Worm (Caenorhabditis elegans) whole organism, mixed stage, embryonic: ENCODE data around the gene T19D12.10.

Experiments
- M03D4.4 ChIP-seq: sonication (generic microtip); optimal IDR thresholded peaks from 2 replicates; lab custom pipeline; 2017; ENCODE audit warnings: mild to moderate bottlenecking, missing genetic modification characterization, missing compliant biosample characterization
- bed-3 ChIP-seq: fragments of 200-800 bp; sonication (Bioruptor generic); optimal IDR thresholded peaks from 3 replicates; lab custom pipeline; 2018; ENCODE audit warnings: mild to moderate bottlenecking, missing genetic modification characterization, moderate library complexity, missing compliant biosample characterization
- blmp-1 ChIP-seq: fragments of 150-350 bp; optimal IDR thresholded peaks from 2 replicates; lab custom pipeline; 2014; ENCODE audit warnings: missing biosample characterization, missing genetic modification characterization
- ceh-39 ChIP-seq: fragments of 150-350 bp; optimal IDR thresholded peaks from 2 replicates; lab custom pipeline; 2014; ENCODE audit warnings: missing biosample characterization, missing genetic modification characterization
- ceh-43 ChIP-seq: fragments of 200-800 bp; sonication (Bioruptor generic); optimal IDR thresholded peaks from 2 replicates; lab custom pipeline; 2018; ENCODE audit warnings: mild to moderate bottlenecking, missing genetic modification characterization, moderate library complexity, missing compliant biosample characterization
- ceh-83 ChIP-seq: fragments of 200-800 bp; sonication (Bioruptor generic); optimal IDR thresholded peaks from 2 replicates; lab custom pipeline; 2018; ENCODE audit warnings: mild to moderate bottlenecking, missing genetic modification characterization, missing compliant biosample characterization
- ces-1 ChIP-seq: fragments of 150-350 bp; optimal IDR thresholded peaks from 2 replicates; lab custom pipeline; 2014; ENCODE audit warnings: missing biosample characterization, missing genetic modification reagents, missing genetic modification characterization
- cnd-1 ChIP-seq: fragments of 200-800 bp; sonication (Bioruptor generic); optimal IDR thresholded peaks from 2 replicates; lab custom pipeline; 2018; ENCODE audit warnings: mild to moderate bottlenecking, missing genetic modification characterization, missing compliant biosample characterization
- drap-1 ChIP-seq: fragments of 200-800 bp; sonication (Bioruptor generic); optimal IDR thresholded peaks from 3 replicates; lab custom pipeline; 2018; ENCODE audit warnings: mild to moderate bottlenecking, missing genetic modification characterization, missing compliant biosample characterization
- elt-1 ChIP-seq: sonication (generic microtip); optimal IDR thresholded peaks from 2 replicates; lab custom pipeline; 2017; ENCODE audit warnings: missing genetic modification characterization, mild to moderate bottlenecking, missing compliant biosample characterization, antibody characterized with exemption, moderate library complexity, borderline replicate concordance; ENCODE audit not compliant: insufficient read depth
- flh-1 ChIP-seq: fragments of 200-800 bp; sonication (Bioruptor generic); optimal IDR thresholded peaks from 2 replicates; lab custom pipeline; 2018; ENCODE audit warnings: mild to moderate bottlenecking, missing genetic modification characterization, moderate library complexity, missing compliant biosample characterization
- ham-2 ChIP-seq: fragments of 200-800 bp; sonication (Bioruptor generic); optimal IDR thresholded peaks from 2 replicates; lab custom pipeline; 2018; ENCODE audit warnings: mild to moderate bottlenecking, missing genetic modification characterization, missing compliant biosample characterization
- hlh-1 ChIP-seq: fragments of 150-350 bp; optimal IDR thresholded peaks from 2 replicates; lab custom pipeline; 2014; ENCODE audit warnings: missing biosample characterization, missing genetic modification reagents, missing genetic modification characterization
- lin-13 ChIP-seq: fragments of 150-350 bp; optimal IDR thresholded peaks from 2 replicates; lab custom pipeline; 2014; ENCODE audit warnings: missing biosample characterization, missing genetic modification characterization
- lin-32 ChIP-seq: fragments of 200-800 bp; sonication (Bioruptor generic); optimal IDR thresholded peaks from 2 replicates; lab custom pipeline; 2018; ENCODE audit warnings: mild to moderate bottlenecking, missing genetic modification characterization, missing compliant biosample characterization
- lsy-2 ChIP-seq: fragments of 150-350 bp; optimal IDR thresholded peaks from 2 replicates; lab custom pipeline; 2014; ENCODE audit warnings: missing biosample characterization, missing genetic modification characterization
- mab-5 ChIP-seq: fragments of 150-350 bp; optimal IDR thresholded peaks from 2 replicates; lab custom pipeline; 2014; ENCODE audit warnings: missing biosample characterization, missing genetic modification characterization
- mep-1 ChIP-seq: fragments of 150-350 bp; optimal IDR thresholded peaks from 2 replicates; lab custom pipeline; 2017; ENCODE audit warnings: missing biosample characterization, missing genetic modification reagents, missing genetic modification characterization, inconsistent platforms
- mls-2 ChIP-seq: sonication (generic microtip); optimal IDR thresholded peaks from 2 replicates; lab custom pipeline; 2016; ENCODE audit warnings: mild to moderate bottlenecking, missing genetic modification characterization, moderate library complexity, missing compliant biosample characterization
- nhr-12 ChIP-seq: fragments of 150-350 bp; optimal IDR thresholded peaks from 2 replicates; lab custom pipeline; 2014; ENCODE audit warnings: missing biosample characterization, missing genetic modification characterization
- nhr-2 ChIP-seq: fragments of 150-350 bp; optimal IDR thresholded peaks from 2 replicates; lab custom pipeline; 2014; ENCODE audit warnings: missing biosample characterization, missing genetic modification characterization
- nhr-237 ChIP-seq: fragments of 150-350 bp; optimal IDR thresholded peaks from 2 replicates; lab custom pipeline; 2014; ENCODE audit warnings: missing biosample characterization, missing genetic modification characterization
- nhr-76 ChIP-seq: sonication (generic microtip); optimal IDR thresholded peaks from 2 replicates; lab custom pipeline; 2017; ENCODE audit warnings: missing biosample characterization, missing genetic modification characterization
- pha-4 ChIP-seq: fragments of 150-350 bp; optimal IDR thresholded peaks from 2 replicates; lab custom pipeline; 2018; ENCODE audit warnings: missing biosample characterization, missing genetic modification reagents, missing genetic modification characterization
- snpc-4 ChIP-seq: fragments of 150-350 bp; optimal IDR thresholded peaks from 2 replicates; lab custom pipeline; 2014; ENCODE audit warnings: missing biosample characterization, missing genetic modification characterization
- sptf-1 ChIP-seq: sonication (generic microtip); optimal IDR thresholded peaks from 2 replicates; lab custom pipeline; 2017; ENCODE audit warnings: mild to moderate bottlenecking, missing genetic modification characterization, moderate library complexity, missing compliant biosample characterization
- tbx-8 ChIP-seq: fragments of 200-800 bp; sonication (Bioruptor generic); optimal IDR thresholded peaks from 2 replicates; lab custom pipeline; 2018; ENCODE audit warnings: mild to moderate bottlenecking, missing genetic modification characterization, moderate library complexity, missing compliant biosample characterization
- unc-120 ChIP-seq: sonication (generic microtip); optimal IDR thresholded peaks from 2 replicates; lab custom pipeline; 2017; ENCODE audit warnings: missing genetic modification characterization, missing compliant biosample characterization; ENCODE audit not compliant: poor library complexity, severe bottlenecking
- unc-39 ChIP-seq: fragments of 150-350 bp; optimal IDR thresholded peaks from 2 replicates; lab custom pipeline; 2014; ENCODE audit warnings: missing biosample characterization, missing genetic modification characterization
- unc-62 ChIP-seq: fragments of 150-350 bp; optimal IDR thresholded peaks from 2 replicates; lab custom pipeline; 2014; ENCODE audit warnings: missing biosample characterization, missing genetic modification reagents, missing genetic modification characterization
- zip-8 ChIP-seq: fragments of 150-350 bp; optimal IDR thresholded peaks from 2 replicates; lab custom pipeline; 2014; ENCODE audit warnings: missing biosample characterization, missing genetic modification characterization
- ztf-11 ChIP-seq: fragments of 150-350 bp; optimal IDR thresholded peaks from 2 replicates; lab custom pipeline; 2014; ENCODE audit warnings: missing biosample characterization, missing genetic modification characterization

Gene T19D12.10

DNA sequence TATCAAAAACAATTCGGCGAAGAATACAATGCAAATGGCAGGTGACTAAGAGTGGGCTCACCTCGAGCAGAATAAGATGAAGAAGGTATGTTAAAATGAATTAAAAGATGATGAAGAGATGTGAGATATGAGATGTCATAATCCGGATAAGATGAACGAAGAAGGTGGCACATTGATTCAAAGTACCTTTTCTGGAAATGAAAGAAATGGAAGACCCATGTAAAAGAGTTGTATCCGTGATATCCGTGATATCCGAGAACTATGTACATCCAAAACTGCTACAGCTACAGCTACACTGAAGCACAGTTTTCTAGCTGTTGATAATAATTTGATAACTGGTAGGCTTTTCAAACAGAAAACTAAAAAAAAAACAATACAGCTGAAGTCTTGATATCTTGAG lies 9.6 kb downstream of the T19D12.10 start, which contains the start of gene oig-8:
Gene oig-8, minus strand, starts transcription at position 101 of the 400 bp plus-strand sequence.
- TF ChIP-seq lin-13 (tag; lab: Kevin White, UChicago) (no peak), ham-2 (GFP tag; lab: Kevin White, UChicago) (no peak), unc-39 (tag; lab: Kevin White, UChicago) (no peak), flh-1 (no peak), elt-1 (no peak), unc-62 (no peak), M03D4.4 (tag; lab: Kevin White, UChicago) (no peak), mep-1 (tag; lab: Kevin White, UChicago) (no peak), nhr-2 (tag; lab: Kevin White, UChicago) (no peak), bed-3 (no peak), cnd-1 (no peak)
- TF ChIP-seq, all 35 proteins: peak for 0

DNA sequence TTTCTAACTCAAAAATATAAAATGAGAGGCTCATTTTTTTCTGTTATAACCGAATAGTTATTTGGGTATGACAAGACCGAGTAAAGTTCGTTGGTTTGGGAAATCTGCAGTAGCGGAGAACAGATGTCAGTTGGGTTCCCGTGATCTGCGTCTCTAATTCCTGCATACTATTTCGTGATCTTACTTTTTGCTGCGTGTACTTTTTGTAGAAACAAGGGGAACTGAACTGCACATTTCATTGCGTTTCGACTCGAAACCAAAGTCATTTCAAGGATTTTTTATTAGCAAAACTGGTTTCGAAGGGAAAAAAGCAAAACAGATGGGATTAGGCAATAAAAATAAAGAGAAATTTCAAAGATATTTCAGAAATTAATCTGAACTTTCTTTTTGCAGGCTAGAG lies 11.8 kb downstream of the T19D12.10 start:
- no peak for TF ChIP-seq unc-62
- no peak for TF ChIP-seq unc-39 (tag; lab: Kevin White, UChicago)
- TF ChIP-seq cnd-1 = no peak
- no peak for TF ChIP-seq mab-5 (tag; lab: Kevin White, UChicago)
- no peak for TF ChIP-seq nhr-12 (tag; lab: Kevin White, UChicago)
- no peak for TF ChIP-seq tbx-8 (GFP tag; lab: Kevin White, UChicago)
- TF ChIP-seq blmp-1 (tag; lab: Kevin White, UChicago) = no peak
- no peak for TF ChIP-seq mls-2 (tag; lab: Kevin White, UChicago)
- TF ChIP-seq ces-1 (GFP tag; lab: Kevin White, UChicago) = no peak
- no peak for TF ChIP-seq ceh-83 (GFP tag; lab: Kevin White, UChicago)

ce11 chrII:6642651-6643167 lies 16.0 kb downstream of the T19D12.10 start, which contains the start of gene T19D12.6:
T19D12.6 (minus strand) TSS chrII:6643117.
- TF ChIP-seq nhr-76 (tag; lab: Kevin White, UChicago) = no peak
- peak; percentile 58 for TF ChIP-seq ces-1 (GFP tag; lab: Kevin White, UChicago)
- TF ChIP-seq, all 35 proteins: peak for 1

ce11 chrII:6642180-6642579 lies 16.5 kb downstream of the T19D12.10 start:
- TF ChIP-seq lin-13 (tag; lab: Kevin White, UChicago) (no peak), elt-1 (no peak), tbx-8 (GFP tag; lab: Kevin White, UChicago) (no peak), drap-1 (GFP tag; lab: Kevin White, UChicago) (no peak), ces-1 (GFP tag; lab: Kevin White, UChicago) (peak; percentile 77)

ce11 chrII:6637854-6638253 lies 20.8 kb downstream of the T19D12.10 start:
- no peak for TF ChIP-seq mep-1 (tag; lab: Kevin White, UChicago)
- TF ChIP-seq unc-62 = no peak
- no peak for TF ChIP-seq pha-4 (tag; lab: Kevin White, UChicago)
- TF ChIP-seq unc-39 (tag; lab: Kevin White, UChicago) = no peak
- no peak for TF ChIP-seq ceh-39
- no peak for TF ChIP-seq lin-32 (GFP tag; lab: Kevin White, UChicago)
- TF ChIP-seq sptf-1 (tag; lab: Kevin White, UChicago) = no peak
- TF ChIP-seq unc-120 (tag; lab: Kevin White, UChicago) = no peak
- TF ChIP-seq mls-2 (tag; lab: Kevin White, UChicago) = no peak
- no peak for TF ChIP-seq hlh-1 (tag; lab: Kevin White, UChicago)
- TF ChIP-seq snpc-4 (tag; lab: Kevin White, UChicago) = no peak
- no peak for TF ChIP-seq nhr-12 (tag; lab: Kevin White, UChicago)

ce11 chrII:6636136-6636535 lies 22.5 kb downstream of the T19D12.10 start, which contains the start of gene T19D12.5:
T19D12.5 (minus strand) TSS chrII:6636236.
- TF ChIP-seq zip-8 (tag; lab: Kevin White, UChicago) (no peak), ceh-39 (no peak), tbx-8 (GFP tag; lab: Kevin White, UChicago) (no peak), mls-2 (tag; lab: Kevin White, UChicago) (no peak), ztf-11 (no peak), nhr-2 (tag; lab: Kevin White, UChicago) (no peak), nhr-237 (no peak), ceh-83 (GFP tag; lab: Kevin White, UChicago) (no peak), lsy-2 (no peak), hlh-1 (tag; lab: Kevin White, UChicago) (no peak), snpc-4 (tag; lab: Kevin White, UChicago) (no peak), drap-1 (GFP tag; lab: Kevin White, UChicago) (no peak), ces-1 (GFP tag; lab: Kevin White, UChicago) (no peak), lin-13 (tag; lab: Kevin White, UChicago) (no peak), unc-120 (tag; lab: Kevin White, UChicago) (no peak), elt-1 (no peak), cnd-1 (no peak), ceh-43 (GFP tag; lab: Kevin White, UChicago) (no peak), nhr-12 (tag; lab: Kevin White, UChicago) (no peak)
